Worm (Caenorhabditis elegans) whole organism, L1 larva: ENCODE measurements around the gene C04E12.2.
A peak's percentile ranks its signal among the peaks of the same experiment; 100 is the strongest.

Experiments used
- C04F5.9 ChIP-seq: sonication (generic microtip); optimal IDR thresholded peaks from 2 replicates; lab custom pipeline; 2016; ENCODE audit warnings: missing genetic modification characterization, missing compliant biosample characterization
- C16A3.4 ChIP-seq: fragments of 150-350 bp; optimal IDR thresholded peaks from 2 replicates; lab custom pipeline; 2014; ENCODE audit warnings: missing biosample characterization, missing genetic modification characterization
- Y116A8C.19 ChIP-seq: sonication (generic microtip); optimal IDR thresholded peaks from 2 replicates; lab custom pipeline; 2016; ENCODE audit warnings: missing compliant biosample characterization, missing genetic modification characterization, borderline replicate concordance
- ceh-8 ChIP-seq: fragments of 200-800 bp; sonication (Bioruptor generic); optimal IDR thresholded peaks from 2 replicates; lab custom pipeline; 2018; ENCODE audit warnings: mild to moderate bottlenecking, missing genetic modification characterization, moderate library complexity, missing compliant biosample characterization
- ceh-88 ChIP-seq: fragments of 200-800 bp; sonication (Bioruptor generic); IDR thresholded peaks from 2 replicates; pipeline ENCODE4 v1.3.6; 2022; ENCODE audit warnings: missing genetic modification characterization, missing compliant biosample characterization
- ces-1 ChIP-seq: fragments of 150-350 bp; optimal IDR thresholded peaks from 2 replicates; lab custom pipeline; 2014; ENCODE audit warnings: missing biosample characterization, missing genetic modification reagents, missing genetic modification characterization
- dpl-1 ChIP-seq, 3 experiments: fragments of 150-350 bp in 2 of 3; sonication (generic microtip) in 1 of 3; optimal IDR thresholded peaks; 2 replicates each; lab custom pipeline; 2014 to 2017; ENCODE audit warnings: missing biosample characterization in 3 of 3, missing genetic modification characterization in 3 of 3, missing genetic modification reagents in 3 of 3
- efl-1 ChIP-seq, 4 experiments: fragments of 150-350 bp; optimal IDR thresholded peaks in 3 of 4; peaks in 1 of 4; 1 replicate in 1 of 4; 2 replicates in 3 of 4; lab custom pipeline; 2014; ENCODE audit warnings: missing biosample characterization in 2 of 4, missing genetic modification characterization in 2 of 4, missing genetic modification reagents in 2 of 4
- egl-27 ChIP-seq, 2 experiments: fragments of 150-350 bp in 1 of 2; sonication (generic microtip); optimal IDR thresholded peaks; 3 replicates each; lab custom pipeline; 2017 to 2018; ENCODE audit warnings: missing biosample characterization in 2 of 2, missing genetic modification characterization in 2 of 2, missing genetic modification reagents in 2 of 2
- elt-2 ChIP-seq: sonication (generic microtip); optimal IDR thresholded peaks from 2 replicates; lab custom pipeline; 2016; ENCODE audit warnings: missing genetic modification characterization, mild to moderate bottlenecking, inconsistent platforms, missing compliant biosample characterization, missing genetic modification reagents
- ets-5 ChIP-seq: fragments of 200-800 bp; sonication (Bioruptor generic); IDR thresholded peaks from 2 replicates; pipeline ENCODE4 v1.3.6; 2022; ENCODE audit warnings: missing genetic modification characterization, missing compliant biosample characterization
- grh-1 ChIP-seq: fragments of 200-800 bp; sonication (Bioruptor generic); IDR thresholded peaks from 2 replicates; pipeline ENCODE4 v1.3.6; 2022; ENCODE audit warnings: missing genetic modification reagents, missing genetic modification characterization, missing compliant biosample characterization
- hlh-4 ChIP-seq: sonication (generic microtip); optimal IDR thresholded peaks from 2 replicates; lab custom pipeline; 2016; ENCODE audit warnings: mild to moderate bottlenecking, missing genetic modification characterization, missing compliant biosample characterization
- hpl-2 ChIP-seq: fragments of 150-350 bp; optimal IDR thresholded peaks from 2 replicates; lab custom pipeline; 2014; ENCODE audit warnings: missing biosample characterization, missing genetic modification reagents, missing genetic modification characterization
- isw-1 ChIP-seq: fragments of 200-800 bp; sonication (Bioruptor generic); IDR thresholded peaks from 2 replicates; pipeline ENCODE4 v1.3.6; 2022; ENCODE audit warnings: missing genetic modification characterization, missing compliant biosample characterization
- lin-13 ChIP-seq: fragments of 150-350 bp; optimal IDR thresholded peaks from 2 replicates; lab custom pipeline; 2014; ENCODE audit warnings: missing biosample characterization, missing genetic modification reagents, missing genetic modification characterization
- lin-14 ChIP-seq: fragments of 200-800 bp; sonication (Bioruptor generic); optimal IDR thresholded peaks from 2 replicates; lab custom pipeline; 2018; ENCODE audit warnings: mild to moderate bottlenecking, missing genetic modification characterization, moderate library complexity, missing compliant biosample characterization
- lin-39 ChIP-seq: fragments of 150-350 bp; optimal IDR thresholded peaks from 2 replicates; lab custom pipeline; 2014; ENCODE audit warnings: missing biosample characterization, missing genetic modification reagents, missing genetic modification characterization
- mab-9 ChIP-seq: fragments of 200-800 bp; sonication (Bioruptor generic); IDR thresholded peaks from 2 replicates; pipeline ENCODE4 v1.3.6; 2022; ENCODE audit warnings: missing genetic modification reagents, missing genetic modification characterization, missing compliant biosample characterization
- mep-1 ChIP-seq: fragments of 150-350 bp; optimal IDR thresholded peaks from 2 replicates; lab custom pipeline; 2014; ENCODE audit warnings: missing biosample characterization, missing genetic modification characterization
- nhr-19 ChIP-seq: fragments of 200-800 bp; sonication (Bioruptor generic); conservative IDR thresholded peaks from 2 replicates; pipeline ENCODE4 v1.3.6; 2022; ENCODE audit warnings: missing genetic modification characterization, missing compliant biosample characterization
- nhr-20 ChIP-seq: sonication (generic microtip); optimal IDR thresholded peaks from 2 replicates; lab custom pipeline; 2016; ENCODE audit warnings: mild to moderate bottlenecking, missing genetic modification characterization, missing compliant biosample characterization
- nhr-237 ChIP-seq: fragments of 150-350 bp; optimal IDR thresholded peaks from 2 replicates; lab custom pipeline; 2014; ENCODE audit warnings: missing biosample characterization, missing genetic modification characterization
- nhr-71 ChIP-seq: sonication (generic microtip); optimal IDR thresholded peaks from 2 replicates; lab custom pipeline; 2016; ENCODE audit warnings: mild to moderate bottlenecking, missing genetic modification characterization, moderate library complexity, missing compliant biosample characterization
- nhr-85 ChIP-seq: sonication (generic microtip); peaks from one replicate; lab custom pipeline; 2016; ENCODE audit warnings: missing genetic modification characterization, inconsistent platforms, missing compliant biosample characterization
- pax-3 ChIP-seq: fragments of 200-800 bp; sonication (Bioruptor generic); optimal IDR thresholded peaks from 2 replicates; lab custom pipeline; 2018; ENCODE audit warnings: mild to moderate bottlenecking, missing genetic modification characterization, moderate library complexity, missing compliant biosample characterization
- pqm-1 ChIP-seq: sonication (generic microtip); optimal IDR thresholded peaks from 3 replicates; lab custom pipeline; 2017; ENCODE audit warnings: missing biosample characterization, missing genetic modification characterization
- rnt-1 ChIP-seq: sonication (generic microtip); optimal IDR thresholded peaks from 2 replicates; lab custom pipeline; 2016; ENCODE audit warnings: mild to moderate bottlenecking, missing genetic modification characterization, moderate library complexity, missing compliant biosample characterization
- snpc-4 ChIP-seq: fragments of 150-350 bp; optimal IDR thresholded peaks from 2 replicates; lab custom pipeline; 2014; ENCODE audit warnings: missing biosample characterization, missing genetic modification characterization
- sox-4 ChIP-seq: sonication (generic microtip); optimal IDR thresholded peaks from 2 replicates; lab custom pipeline; 2016; ENCODE audit warnings: missing genetic modification characterization, missing compliant biosample characterization
- sptf-1 ChIP-seq: fragments of 150-350 bp; optimal IDR thresholded peaks from 2 replicates; lab custom pipeline; 2014; ENCODE audit warnings: missing biosample characterization, missing genetic modification characterization
- sup-37 ChIP-seq: fragments of 200-800 bp; sonication (Bioruptor generic); optimal IDR thresholded peaks from 2 replicates; lab custom pipeline; 2018; ENCODE audit warnings: mild to moderate bottlenecking, missing genetic modification characterization, missing compliant biosample characterization
- unc-130 ChIP-seq: fragments of 150-350 bp; optimal IDR thresholded peaks from 2 replicates; lab custom pipeline; 2017; ENCODE audit warnings: missing biosample characterization, missing genetic modification characterization, inconsistent platforms
- unc-30 ChIP-seq: sonication (generic microtip); optimal IDR thresholded peaks from 2 replicates; lab custom pipeline; 2017; ENCODE audit warnings: missing biosample characterization, missing genetic modification characterization
- vab-15 ChIP-seq: sonication (generic microtip); optimal IDR thresholded peaks from 2 replicates; lab custom pipeline; 2017; ENCODE audit warnings: missing genotype, mild to moderate bottlenecking, missing genetic modification characterization, missing compliant biosample characterization
- zip-4 ChIP-seq: fragments of 200-800 bp; sonication (Bioruptor generic); optimal IDR thresholded peaks from 2 replicates; lab custom pipeline; 2018; ENCODE audit warnings: mild to moderate bottlenecking, missing genetic modification characterization, moderate library complexity, missing compliant biosample characterization
- ztf-11 ChIP-seq, 2 experiments: sonication (generic microtip); optimal IDR thresholded peaks; 2 replicates each; lab custom pipeline; 2016 to 2017; ENCODE audit warnings: missing genetic modification characterization in 2 of 2, missing biosample characterization in 1 of 2, missing compliant biosample characterization in 1 of 2
- ztf-4 ChIP-seq: fragments of 150-350 bp; optimal IDR thresholded peaks from 2 replicates; lab custom pipeline; 2014; ENCODE audit warnings: missing biosample characterization, missing genetic modification characterization

The C04E12.2 gene

ce11 chrV:3347486-3347885 is 20.4 kb upstream of the C04E12.2 start:
- TF ChIP-seq rnt-1 (tag; lab: Kevin White, UChicago), result peak; percentile 57
- no peak for TF ChIP-seq ztf-11 (tag; optimal IDR thresholded peaks at IDR 0.05; lab: Kevin White, UChicago)
- no peak for TF ChIP-seq lin-13 (GFP tag; lab: Kevin White, UChicago)
- no peak for TF ChIP-seq egl-27 (tag; optimal IDR thresholded peaks at IDR 0.05; lab: Kevin White, UChicago)
- no peak for TF ChIP-seq ceh-8 (GFP tag; lab: Kevin White, UChicago)
- no peak for TF ChIP-seq zip-4
- no peak for TF ChIP-seq vab-15 (tag; lab: Kevin White, UChicago)
- no peak for TF ChIP-seq sox-4 (tag; lab: Kevin White, UChicago)
- TF ChIP-seq nhr-237 (tag; lab: Kevin White, UChicago), result no peak
- TF ChIP-seq nhr-71 (tag; lab: Kevin White, UChicago), result peak; percentile 43
- TF ChIP-seq unc-30 (tag; lab: Kevin White, UChicago), result no peak
- peak; percentile 22; the same call in 1 of the 2 replicates for TF ChIP-seq nhr-19 (GFP tag; lab: Robert Waterston, UW)
- no peak for TF ChIP-seq hpl-2 (GFP tag; lab: Kevin White, UChicago)
- no peak for TF ChIP-seq sptf-1
- TF ChIP-seq pax-3, result no peak
- TF ChIP-seq mab-9 (GFP tag; lab: Robert Waterston, UW), result no peak
- TF ChIP-seq unc-130 (tag; lab: Kevin White, UChicago), result no peak
- no peak for TF ChIP-seq ets-5
- TF ChIP-seq nhr-20, result peak; percentile 12
- peak; percentile 49 for TF ChIP-seq lin-14
- TF ChIP-seq dpl-1 (GFP tag; optimal IDR thresholded peaks at IDR 0.05; lab: Kevin White, UChicago), result no peak
- TF ChIP-seq isw-1 (GFP tag; lab: Robert Waterston, UW), result no peak
- TF ChIP-seq efl-1 (optimal IDR thresholded peaks at IDR 0.05; lab: Kevin White, UChicago), result no peak
- TF ChIP-seq efl-1 (GFP tag; optimal IDR thresholded peaks at IDR 0.05 in 1 of 2; lab: Kevin White, UChicago), result no peak
- TF ChIP-seq ceh-88, result no peak

ce11 chrV:3349877-3350276 is 18.0 kb upstream of the C04E12.2 start, which contains the start of gene C17B7.15:
Gene C17B7.15, plus strand, starts transcription at chrV:3350177.
- TF ChIP-seq hpl-2 (GFP tag; lab: Kevin White, UChicago) (no peak), ztf-4 (no peak), Y116A8C.19 (no peak), lin-14 (peak; percentile 12), ceh-88 (no peak), efl-1 (optimal IDR thresholded peaks at IDR 0.05; lab: Kevin White, UChicago) (no peak), efl-1 (GFP tag; optimal IDR thresholded peaks at IDR 0.05 in 1 of 2; lab: Kevin White, UChicago) (no peak)
- TF ChIP-seq, all 84 proteins: peak for 1

- TF ChIP-seq ces-1 (GFP tag; lab: Kevin White, UChicago) (no peak), pqm-1 (tag; lab: Kevin White, UChicago) (no peak), elt-2 (tag; lab: Kevin White, UChicago) (no peak), C04F5.9 (no peak), unc-130 (tag; lab: Kevin White, UChicago) (no peak), lin-39 (tag; lab: Kevin White, UChicago) (no peak), nhr-85 (tag; lab: Kevin White, UChicago) (no peak), hlh-4 (no peak), hpl-2 (GFP tag; lab: Kevin White, UChicago) (no peak), snpc-4 (tag; lab: Kevin White, UChicago) (no peak), C16A3.4 (tag; lab: Kevin White, UChicago) (no peak), mep-1 (no peak), grh-1 (no peak), nhr-71 (tag; lab: Kevin White, UChicago) (no peak), sup-37 (GFP tag; lab: Kevin White, UChicago) (no peak)
- TF ChIP-seq, all 84 proteins: peak for 0
These were observed 16.6 kb upstream of the C04E12.2 start, which contains the start of gene str-63 for ce11 chrV:3351266-3351665. Gene str-63, plus strand, starts transcription at chrV:3351566.
